Fruit fly (Drosophila melanogaster) whole organism, embryonic: ENCODE results near the gene Spn75F.

Source experiments
- CG17359 ChIP-seq: fragments of 200-800 bp; sonication (Bioruptor generic); optimal IDR thresholded peaks from 3 replicates; lab custom pipeline; 2018; ENCODE audit warnings: missing biosample characterization, mild to moderate bottlenecking, missing genetic modification characterization, moderate library complexity
- Dll ChIP-seq: fragments of 200-800 bp; sonication (Bioruptor generic); IDR thresholded peaks from 4 replicates; pipeline ENCODE4 v1.3.6; 2022; ENCODE audit warnings: missing biosample characterization, missing genetic modification characterization; ENCODE audit not compliant: partially characterized antibody
- Trl ChIP-seq, 3 experiments: fragments of >200 bp in 2 of 3; fragments of 200-800 bp in 1 of 3; sonication (Bioruptor generic) in 1 of 3; optimal IDR thresholded peaks; 2 replicates in 1 of 3; 3 replicates in 2 of 3; lab custom pipeline; 2016 to 2017; ENCODE audit warnings: missing biosample characterization in 1 of 3, missing genetic modification characterization in 1 of 3
- bowl ChIP-seq: fragments of 200-800 bp; sonication (Bioruptor generic); IDR thresholded peaks from 2 replicates; pipeline ENCODE4 v1.3.6; 2022; ENCODE audit warnings: missing biosample characterization, missing genetic modification characterization
- slbo ChIP-seq: fragments of 200-800 bp; sonication (Bioruptor generic); IDR thresholded peaks from 2 replicates; pipeline ENCODE4 v1.3.6; 2022; ENCODE audit warnings: missing biosample characterization, missing genetic modification characterization

DNA sequence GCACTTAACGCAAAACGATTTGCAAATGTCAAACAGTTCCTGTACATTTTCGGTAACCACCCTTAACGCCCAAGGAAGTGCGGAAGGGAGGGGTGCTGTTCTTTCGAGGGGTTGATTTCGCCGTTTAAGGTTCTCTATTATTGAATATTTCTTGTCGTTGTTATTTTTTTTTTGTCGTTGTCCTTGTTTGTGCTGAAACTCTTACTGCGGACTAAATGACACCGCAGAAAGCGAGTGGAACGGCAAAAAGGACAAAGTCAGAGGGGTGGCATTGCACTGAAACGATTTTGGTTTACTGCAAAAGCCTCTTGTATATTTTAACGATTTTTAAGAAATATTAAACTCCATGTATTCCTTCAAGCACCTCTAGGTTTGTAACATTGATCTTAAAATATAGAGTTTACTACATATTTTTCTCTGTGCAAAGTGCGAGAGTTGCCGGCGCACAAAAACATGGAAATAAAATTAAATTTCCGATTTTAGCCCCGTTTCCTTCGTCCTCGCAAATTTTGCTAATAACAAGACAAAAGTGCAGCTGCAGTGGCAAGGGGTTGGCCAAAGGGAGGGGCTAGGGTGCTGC is 22.6 kb upstream of the Spn75F start:
- TF ChIP-seq Trl (optimal IDR thresholded peaks at IDR 0.05; lab: Kevin White, UChicago), result no peak
- TF ChIP-seq Trl (GFP tag; optimal IDR thresholded peaks at IDR 0.05; lab: Kevin White, UChicago), result no peak
- TF ChIP-seq CG17359 (tag; lab: Kevin White, UChicago), result peak; percentile 10
- TF ChIP-seq Dll, result no peak
- no peak for TF ChIP-seq slbo (GFP tag; lab: Robert Waterston, UW)
- TF ChIP-seq bowl (GFP tag; lab: Robert Waterston, UW), result no peak
